5 fruit fly cellular contexts compared by ENCODE assay signal in the genomic region with DNA sequence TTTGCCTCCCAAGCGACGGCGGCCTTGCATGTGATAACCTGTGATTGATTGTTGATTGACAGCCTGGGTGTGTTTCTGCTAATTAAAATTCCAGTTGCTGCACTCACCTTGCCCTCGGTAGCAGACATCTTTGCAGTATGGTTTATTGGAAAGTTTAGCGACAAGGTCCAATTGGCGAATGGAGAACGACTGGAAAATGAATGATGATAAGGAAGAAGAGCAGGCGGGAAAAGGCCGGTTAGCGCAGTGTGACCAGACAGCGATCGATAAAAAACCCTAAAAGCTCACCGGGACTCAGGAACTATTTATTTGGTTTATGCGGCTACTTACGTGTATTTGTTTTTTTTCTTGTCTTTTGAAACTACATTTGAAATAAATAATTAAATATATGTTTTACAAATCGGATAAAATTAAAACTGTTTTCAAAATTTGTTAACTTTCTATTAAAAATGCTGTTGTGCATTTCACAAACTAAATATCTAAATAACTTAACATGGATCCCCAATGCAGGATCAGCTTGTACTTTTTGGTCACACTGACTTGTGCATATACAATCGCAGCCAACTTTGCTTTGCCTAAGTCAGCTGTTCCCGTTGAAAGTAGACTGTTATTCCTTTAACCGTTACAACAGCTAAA.
A peak's percentile ranks its signal among the peaks of the same experiment; 100 is the strongest.
TF ChIP-seq lines count a peak whose summit lies in the region.

TSS of gene Fdh (minus strand) at position 234 of the 636 bp plus-strand sequence.

- no peak for TF ChIP-seq CTCF in whole organism, embryonic (GFP tag; optimal IDR thresholded peaks at IDR 0.05; lab: Kevin White, UChicago)

TF ChIP-seq in whole organism, adult, 20 proteins besides CTCF, POLR2A, EP300 and RAD21 (continues in another document):
- TF ChIP-seq CG5204 (GFP tag; optimal IDR thresholded peaks at IDR 0.05; lab: Kevin White, UChicago) (no peak), cic (GFP tag; optimal IDR thresholded peaks at IDR 0.05; lab: Kevin White, UChicago) (peak; percentile 8), toe (GFP tag; optimal IDR thresholded peaks at IDR 0.05; lab: Kevin White, UChicago) (no peak), pad (GFP tag; optimal IDR thresholded peaks at IDR 0.05; lab: Kevin White, UChicago) (peak; percentile 41), CG1620 (GFP tag; optimal IDR thresholded peaks at IDR 0.05; lab: Kevin White, UChicago) (peak; percentile 3), Clk (GFP tag; optimal IDR thresholded peaks at IDR 0.05; lab: Kevin White, UChicago) (no peak), bab1 (GFP tag; optimal IDR thresholded peaks at IDR 0.05; lab: Kevin White, UChicago) (peak; percentile 58), CG7101 (tag; optimal IDR thresholded peaks at IDR 0.05; lab: Kevin White, UChicago) (peak; percentile 69), CG12768 (GFP tag; optimal IDR thresholded peaks at IDR 0.05; lab: Kevin White, UChicago) (peak; percentile 62), CG11617 (GFP tag; optimal IDR thresholded peaks at IDR 0.05; lab: Kevin White, UChicago) (peak; percentile 74), Hr96 (GFP tag; optimal IDR thresholded peaks at IDR 0.05; lab: Kevin White, UChicago) (no peak), CG7045 (GFP tag; optimal IDR thresholded peaks at IDR 0.05; lab: Kevin White, UChicago) (peak; percentile 23), Crg-1 (GFP tag; optimal IDR thresholded peaks at IDR 0.05; lab: Kevin White, UChicago) (peak; percentile 6), tj (GFP tag; optimal IDR thresholded peaks at IDR 0.05; lab: Kevin White, UChicago) (peak; percentile 28), kay (GFP tag; lab: Kevin White, UChicago; ENCODE audit: borderline replicate concordance) (peak; percentile 82), cnc (optimal IDR thresholded peaks at IDR 0.05; lab: Kevin White, UChicago) (peak in 1 of 2 experiments; percentile 52)

TF ChIP-seq in whole organism, embryonic, 481 proteins besides CTCF, POLR2A, EP300 and RAD21 (continues in another document):
- peak; percentile 41 for TF ChIP-seq schlank (tag; optimal IDR thresholded peaks at IDR 0.05; lab: Kevin White, UChicago)
- peak; percentile 70 for TF ChIP-seq Sin3A (optimal IDR thresholded peaks at IDR 0.05; lab: Kevin White, UChicago)
- TF ChIP-seq CG10274 (GFP tag; optimal IDR thresholded peaks at IDR 0.05; lab: Kevin White, UChicago), result no peak
- peak; percentile 37; the same call in 1 of the 2 replicates for TF ChIP-seq HLH3B (GFP tag; IDR thresholded peaks at IDR 0.05; lab: Robert Waterston, UW)
- no peak for TF ChIP-seq CG2129 (GFP tag; IDR thresholded peaks at IDR 0.05; lab: Robert Waterston, UW; ENCODE audit: partially characterized antibody)
- peak; percentile 60 for TF ChIP-seq Dek (tag; optimal IDR thresholded peaks at IDR 0.05; lab: Kevin White, UChicago)
- peak; percentile 19 for TF ChIP-seq kah (GFP tag; optimal IDR thresholded peaks at IDR 0.05; lab: Kevin White, UChicago)
- no peak for TF ChIP-seq CG4617 (GFP tag; optimal IDR thresholded peaks at IDR 0.05; lab: Kevin White, UChicago; ENCODE audit: borderline replicate concordance)
- peak; percentile 45; the same call in 1 of the 2 replicates for TF ChIP-seq Atf6 (GFP tag; IDR thresholded peaks at IDR 0.05; lab: Robert Waterston, UW)
- TF ChIP-seq crc (GFP tag; optimal IDR thresholded peaks at IDR 0.05; lab: Kevin White, UChicago), result peak; percentile 27
- TF ChIP-seq Hr78 (GFP tag; optimal IDR thresholded peaks at IDR 0.05; lab: Kevin White, UChicago), result no peak
- 0 out of 3 replicates have a peak, but pooled peaks have one; percentile 26 for TF ChIP-seq ken (GFP tag; IDR thresholded peaks at IDR 0.05; lab: Robert Waterston, UW)
- TF ChIP-seq Hmr (GFP tag; optimal IDR thresholded peaks at IDR 0.05; lab: Kevin White, UChicago), result peak; percentile 64
- TF ChIP-seq CG9609 (GFP tag; optimal IDR thresholded peaks at IDR 0.05; lab: Kevin White, UChicago), result no peak
- peak; percentile 3 for TF ChIP-seq D (optimal IDR thresholded peaks at IDR 0.05; lab: Kevin White, UChicago)
- TF ChIP-seq D (GFP tag; optimal IDR thresholded peaks at IDR 0.05; lab: Kevin White, UChicago), result no peak

TF ChIP-seq in whole organism, prepupa, 60 proteins besides CTCF, POLR2A, EP300 and RAD21 (continues in another document):
- TF ChIP-seq Eip75B (GFP tag; optimal IDR thresholded peaks at IDR 0.05; lab: Kevin White, UChicago) (peak; percentile 60), Sox15 (GFP tag; optimal IDR thresholded peaks at IDR 0.05; lab: Kevin White, UChicago) (no peak), CG11294 (GFP tag; IDR thresholded peaks at IDR 0.05; lab: Robert Waterston, UW) (no peak), Gug (GFP tag; IDR thresholded peaks at IDR 0.05; lab: Robert Waterston, UW) (no peak), CG16779 (tag; optimal IDR thresholded peaks at IDR 0.05; lab: Kevin White, UChicago) (peak; percentile 31), Hr38 (GFP tag; optimal IDR thresholded peaks at IDR 0.05; lab: Kevin White, UChicago) (no peak), CG6276 (GFP tag; optimal IDR thresholded peaks at IDR 0.05; lab: Kevin White, UChicago) (no peak), CG31627 (GFP tag; optimal IDR thresholded peaks at IDR 0.05; lab: Kevin White, UChicago) (peak; percentile 50), achi (GFP tag; optimal IDR thresholded peaks at IDR 0.05; lab: Kevin White, UChicago) (peak; percentile 51), CG6854 (GFP tag; optimal IDR thresholded peaks at IDR 0.05; lab: Kevin White, UChicago) (peak; percentile 58), Eip78C (GFP tag; lab: Kevin White, UChicago) (peak; percentile 89), CG8119 (GFP tag; IDR thresholded peaks at IDR 0.05; lab: Robert Waterston, UW) (peak; percentile 43; the same call in 2 of the 3 replicates), CG1621 (tag; optimal IDR thresholded peaks at IDR 0.05; lab: Kevin White, UChicago) (peak; percentile 18), Lpt (GFP tag; optimal IDR thresholded peaks at IDR 0.05; lab: Kevin White, UChicago) (peak; percentile 44), Eip93F (GFP tag; optimal IDR thresholded peaks at IDR 0.05; lab: Kevin White, UChicago) (peak; percentile 44), CG6792 (GFP tag; optimal IDR thresholded peaks at IDR 0.05; lab: Kevin White, UChicago) (peak; percentile 46), Hr39 (GFP tag; optimal IDR thresholded peaks at IDR 0.05; lab: Kevin White, UChicago) (peak; percentile 40), CG15336 (GFP tag; IDR thresholded peaks at IDR 0.05; lab: Robert Waterston, UW) (peak; percentile 68)

TF ChIP-seq in whole organism, pupa, 21 proteins besides CTCF, POLR2A, EP300 and RAD21 (continues in another document):
- TF ChIP-seq CG10348 (GFP tag; IDR thresholded peaks at IDR 0.05; lab: Robert Waterston, UW) (no peak), CG12605 (GFP tag; IDR thresholded peaks at IDR 0.05; lab: Robert Waterston, UW) (no peak), Pif1A (GFP tag; optimal IDR thresholded peaks at IDR 0.05; lab: Kevin White, UChicago) (no peak), gl (tag; optimal IDR thresholded peaks at IDR 0.05; lab: Kevin White, UChicago) (no peak), CG8301 (tag; optimal IDR thresholded peaks at IDR 0.05; lab: Kevin White, UChicago) (peak; percentile 46), EcR (GFP tag; optimal IDR thresholded peaks at IDR 0.05; lab: Kevin White, UChicago) (no peak), fd96Ca (GFP tag; IDR thresholded peaks at IDR 0.05; lab: Robert Waterston, UW) (no peak), CG15710 (tag; optimal IDR thresholded peaks at IDR 0.05; lab: Kevin White, UChicago) (peak; percentile 64), CG14655 (GFP tag; optimal IDR thresholded peaks at IDR 0.05; lab: Kevin White, UChicago) (no peak), CG8159 (tag; optimal IDR thresholded peaks at IDR 0.05; lab: Kevin White, UChicago) (peak; percentile 64), Ets98B (GFP tag; IDR thresholded peaks at IDR 0.05; lab: Robert Waterston, UW) (peak; percentile 31; the same call in 1 of the 2 replicates), CG4496 (GFP tag; IDR thresholded peaks at IDR 0.05; lab: Robert Waterston, UW) (peak; percentile 55; the same call in 2 of the 3 replicates), rn (GFP tag; IDR thresholded peaks at IDR 0.05; lab: Robert Waterston, UW) (no peak), CG13204 (GFP tag; optimal IDR thresholded peaks at IDR 0.05; lab: Kevin White, UChicago) (no peak), Pif1B (GFP tag; optimal IDR thresholded peaks at IDR 0.05; lab: Kevin White, UChicago) (peak; percentile 38), CG17806 (tag; optimal IDR thresholded peaks at IDR 0.05; lab: Kevin White, UChicago) (peak; percentile 40), CG9948 (tag; optimal IDR thresholded peaks at IDR 0.05; lab: Kevin White, UChicago) (peak; percentile 31), CG32121 (GFP tag; IDR thresholded peaks at IDR 0.05; lab: Robert Waterston, UW) (0 out of 2 replicates have a peak, but pooled peaks have one; percentile 13), CG34367 (tag; optimal IDR thresholded peaks at IDR 0.05; lab: Kevin White, UChicago) (no peak)

TF ChIP-seq in whole organism, wandering third instar larva, 38 proteins besides CTCF, POLR2A, EP300 and RAD21 (continues in another document):
- TF ChIP-seq Sp1 (GFP tag; optimal IDR thresholded peaks at IDR 0.05; lab: Kevin White, UChicago), result peak; percentile 68
- TF ChIP-seq pan (optimal IDR thresholded peaks at IDR 0.05; lab: Kevin White, UChicago), result no peak
- no peak for TF ChIP-seq Dfd (GFP tag; optimal IDR thresholded peaks at IDR 0.05; lab: Kevin White, UChicago)
- TF ChIP-seq jim (GFP tag; optimal IDR thresholded peaks at IDR 0.05; lab: Kevin White, UChicago), result no peak
- TF ChIP-seq usp (GFP tag; optimal IDR thresholded peaks at IDR 0.05; lab: Kevin White, UChicago), result no peak
- peak; percentile 67 for TF ChIP-seq Hnf4 (GFP tag; optimal IDR thresholded peaks at IDR 0.05; lab: Kevin White, UChicago)
- no peak for TF ChIP-seq CG32264 (GFP tag; optimal IDR thresholded peaks at IDR 0.05; lab: Kevin White, UChicago)
- peak; percentile 72 for TF ChIP-seq h (GFP tag; optimal IDR thresholded peaks at IDR 0.05; lab: Kevin White, UChicago)
- TF ChIP-seq tai (GFP tag; optimal IDR thresholded peaks at IDR 0.05; lab: Kevin White, UChicago), result no peak
- TF ChIP-seq woc (GFP tag; optimal IDR thresholded peaks at IDR 0.05; lab: Kevin White, UChicago), result peak; percentile 62
- TF ChIP-seq Mio (GFP tag; optimal IDR thresholded peaks at IDR 0.05; lab: Kevin White, UChicago), result no peak
- no peak for TF ChIP-seq dsf (GFP tag; optimal IDR thresholded peaks at IDR 0.05; lab: Kevin White, UChicago; ENCODE audit: borderline replicate concordance)
- TF ChIP-seq sage (GFP tag; optimal IDR thresholded peaks at IDR 0.05; lab: Kevin White, UChicago), result no peak
- peak; percentile 15 for TF ChIP-seq dmrt93B (GFP tag; optimal IDR thresholded peaks at IDR 0.05; lab: Kevin White, UChicago)
- TF ChIP-seq OdsH (GFP tag; optimal IDR thresholded peaks at IDR 0.05; lab: Kevin White, UChicago), result peak; percentile 61
- TF ChIP-seq ey (GFP tag; optimal IDR thresholded peaks at IDR 0.05; lab: Kevin White, UChicago), result peak; percentile 36
- no peak for TF ChIP-seq N (GFP tag; optimal IDR thresholded peaks at IDR 0.05; lab: Kevin White, UChicago)
- TF ChIP-seq foxo (GFP tag; optimal IDR thresholded peaks at IDR 0.05; lab: Kevin White, UChicago), result peak in 1 of 2 experiments; percentile 76
- no peak for TF ChIP-seq Rel (GFP tag; optimal IDR thresholded peaks at IDR 0.05; lab: Kevin White, UChicago)
- TF ChIP-seq Rel (tag; optimal IDR thresholded peaks at IDR 0.05; lab: Kevin White, UChicago), result peak; percentile 42
- TF ChIP-seq brk (GFP tag; optimal IDR thresholded peaks at IDR 0.05; lab: Kevin White, UChicago), result no peak
- peak; percentile 13 for TF ChIP-seq Jra (GFP tag; optimal IDR thresholded peaks at IDR 0.05; lab: Kevin White, UChicago)
